Worm (Caenorhabditis elegans): Measurements from ENCODE around the gene pqn-8.

ce11 chrIII:9964416-9964815 is 33.4 kb downstream of the pqn-8 start:
- TF ChIP-seq ceh-39 (tag; optimal IDR thresholded peaks at IDR 0.05) (no peak), elt-3 (tag; optimal IDR thresholded peaks at IDR 0.05) (no peak), nhr-28 (tag; optimal IDR thresholded peaks at IDR 0.05) (no peak), ces-1 (GFP tag; optimal IDR thresholded peaks at IDR 0.05) (no peak), nhr-76 (tag; optimal IDR thresholded peaks at IDR 0.05) (no peak), elt-1 (tag; optimal IDR thresholded peaks at IDR 0.05; ENCODE audit: borderline replicate concordance, insufficient read depth) (no peak), pha-4 (tag; optimal IDR thresholded peaks at IDR 0.05) (no peak), lsy-2 (tag; optimal IDR thresholded peaks at IDR 0.05) (no peak)

Data from whole organism, mixed stage, embryonic.